Worm (Caenorhabditis elegans): ENCODE results near the gene C04B4.4.

ce11 chrX:12284161-12284560, 6.5 kb upstream of the C04B4.4 start:
- no peak for TF ChIP-seq nhr-237 (tag; optimal IDR thresholded peaks at IDR 0.05)
- TF ChIP-seq ceh-16 (tag; optimal IDR thresholded peaks at IDR 0.05): no peak
- TF ChIP-seq ceh-82 (tag; optimal IDR thresholded peaks at IDR 0.05): no peak
- no peak for TF ChIP-seq elt-3 (tag; optimal IDR thresholded peaks at IDR 0.05)
- no peak for TF ChIP-seq tbx-2 (tag; optimal IDR thresholded peaks at IDR 0.05)
- TF ChIP-seq unc-62 (GFP tag; optimal IDR thresholded peaks at IDR 0.05): no peak
- no peak for TF ChIP-seq lsy-12 (tag; optimal IDR thresholded peaks at IDR 0.05)
- TF ChIP-seq ama-1 (optimal IDR thresholded peaks at IDR 0.05): no peak
- TF ChIP-seq snpc-4 (tag; optimal IDR thresholded peaks at IDR 0.05): no peak
- no peak for TF ChIP-seq nhr-77 (tag; optimal IDR thresholded peaks at IDR 0.05)
- no peak for TF ChIP-seq zag-1 (tag; optimal IDR thresholded peaks at IDR 0.05)
- TF ChIP-seq fkh-10 (GFP tag; optimal IDR thresholded peaks at IDR 0.05): no peak
